Fruit fly (Drosophila melanogaster) whole organism, adult: ENCODE results near the gene chrb.

Experiments used
- CG5204 ChIP-seq: fragments of 200-800 bp; sonication (Bioruptor generic); optimal IDR thresholded peaks from 2 replicates; lab custom pipeline; 2016; ENCODE audit warnings: missing biosample characterization, missing genetic modification characterization
- Crg-1 ChIP-seq: fragments of 200-800 bp; sonication (Bioruptor generic); optimal IDR thresholded peaks from 2 replicates; lab custom pipeline; 2016; ENCODE audit warnings: missing biosample characterization, missing genetic modification characterization
- Hr96 ChIP-seq: fragments of 200-800 bp; sonication (Bioruptor generic); optimal IDR thresholded peaks from 2 replicates; lab custom pipeline; 2016; ENCODE audit warnings: missing biosample characterization, missing genetic modification characterization

DNA sequence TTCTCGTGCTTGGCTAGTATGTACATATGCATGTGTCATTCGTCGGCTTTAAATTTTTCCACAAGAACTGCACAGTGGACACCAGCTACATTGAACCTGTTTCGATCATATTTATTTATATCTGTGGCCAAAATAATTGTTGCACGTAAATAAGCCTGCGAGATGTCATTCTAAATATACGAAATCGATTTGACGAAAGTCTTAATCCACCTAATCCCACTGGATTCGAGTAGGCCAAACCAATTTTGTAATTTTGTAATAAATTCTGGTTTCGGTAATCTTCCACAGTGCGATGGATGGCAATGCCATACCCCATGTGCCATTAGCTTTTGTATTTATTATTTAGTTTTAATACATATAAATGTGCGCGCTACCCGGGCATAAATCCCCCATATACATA is 55.6 kb downstream of the chrb start:
- no peak for TF ChIP-seq CG5204 (GFP tag; lab: Kevin White, UChicago)
- TF ChIP-seq Crg-1 (GFP tag; lab: Kevin White, UChicago), result no peak
- no peak for TF ChIP-seq Hr96 (GFP tag; lab: Kevin White, UChicago)
